Worm (Caenorhabditis elegans): ENCODE measurements around the gene C02B10.6.

The C02B10.6 gene

DNA sequence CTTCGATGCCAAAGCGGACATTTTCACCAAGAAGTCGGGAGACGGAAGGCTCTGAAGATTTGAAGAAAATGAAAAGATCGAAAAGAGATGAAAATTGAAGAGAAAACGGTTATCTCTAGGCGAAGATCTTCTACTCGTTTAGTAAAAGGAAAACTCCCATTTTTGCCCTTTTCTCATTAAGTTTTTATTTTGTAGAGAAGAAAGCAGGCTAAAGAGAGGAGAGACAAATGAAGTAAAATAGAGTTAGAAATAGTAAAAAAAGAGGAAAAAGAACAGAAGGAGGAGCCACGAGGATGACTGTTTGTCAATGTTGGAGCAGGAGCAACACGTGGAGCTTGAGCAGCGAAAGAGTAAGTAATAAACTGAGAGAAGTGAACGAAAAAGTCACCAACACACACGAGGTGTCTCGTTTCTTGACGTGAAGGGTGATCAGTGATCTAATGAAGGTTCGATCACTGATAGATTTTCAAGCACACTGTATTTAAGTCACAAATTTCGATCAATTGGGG is 18.2 kb downstream of the C02B10.6 start, which contains the start of gene ivd-1 (continued):
- TF ChIP-seq dsc-1 (tag; optimal IDR thresholded peaks at IDR 0.05) (no peak), hpl-2 (GFP tag; optimal IDR thresholded peaks at IDR 0.05) (no peak), pax-3 (tag; optimal IDR thresholded peaks at IDR 0.05) (no peak), swsn-7 (tag; optimal IDR thresholded peaks at IDR 0.05) (no peak), ama-1 (optimal IDR thresholded peaks at IDR 0.05) (no peak), mab-9 (GFP tag; IDR thresholded peaks at IDR 0.05) (no peak), ztf-4 (tag; optimal IDR thresholded peaks at IDR 0.05) (no peak), snu-23 (GFP tag; optimal IDR thresholded peaks at IDR 0.05) (peak; percentile 31), C04F5.9 (tag; optimal IDR thresholded peaks at IDR 0.05) (no peak)

ce11 chrIV:5089795-5090528 is 19.3 kb downstream of the C02B10.6 start:
- TF ChIP-seq nhr-90 (tag; optimal IDR thresholded peaks at IDR 0.05; ENCODE audit: poor library complexity) (peak; percentile 60), F16B12.6 (tag; optimal IDR thresholded peaks at IDR 0.05) (peak; percentile 72), nhr-47 (tag; optimal IDR thresholded peaks at IDR 0.05) (peak; percentile 47), efl-1 (optimal IDR thresholded peaks at IDR 0.05) (peak in 1 of 2 experiments; percentile 20), efl-1 (GFP tag; optimal IDR thresholded peaks at IDR 0.05 in 1 of 2) (peak in 1 of 2 experiments; percentile 89), C16A3.4 (tag; optimal IDR thresholded peaks at IDR 0.05) (peak; percentile 23), snu-23 (GFP tag; optimal IDR thresholded peaks at IDR 0.05) (peak; percentile 38), lsy-2 (tag; optimal IDR thresholded peaks at IDR 0.05) (peak; percentile 66 to 96), grh-1 (GFP tag; IDR thresholded peaks at IDR 0.05) (peak; percentile 36; the same call in 1 of the 2 replicates), nhr-20 (tag; optimal IDR thresholded peaks at IDR 0.05) (peak; percentile 29), dpl-1 (GFP tag; optimal IDR thresholded peaks at IDR 0.05) (peak in 2 of 3 experiments; percentile 13 to 29), isw-1 (GFP tag; IDR thresholded peaks at IDR 0.05) (peak; percentile 28), lir-3 (tag; optimal IDR thresholded peaks at IDR 0.05; ENCODE audit: poor library complexity) (peak; percentile 7), nhr-85 (tag) (peak; percentile 54), tbx-2 (tag; optimal IDR thresholded peaks at IDR 0.05) (peak; percentile 25), mab-9 (GFP tag; IDR thresholded peaks at IDR 0.05) (0 out of 2 replicates have a peak, but pooled peaks have one; percentile 20), nhr-19 (GFP tag; conservative IDR thresholded peaks at IDR 0.05) (peak; percentile 53), swsn-7 (tag; optimal IDR thresholded peaks at IDR 0.05) (peak; percentile 45), blmp-1 (tag; optimal IDR thresholded peaks at IDR 0.05) (peak; percentile 63), elt-3 (tag; optimal IDR thresholded peaks at IDR 0.05) (peak in 1 of 6 experiments; percentile 52), nhr-71 (tag; optimal IDR thresholded peaks at IDR 0.05) (peak; percentile 36), elt-2 (tag; optimal IDR thresholded peaks at IDR 0.05) (peak; percentile 68), lin-35 (GFP tag; optimal IDR thresholded peaks at IDR 0.05) (peak in 1 of 2 experiments; percentile 19), jun-1 (tag; optimal IDR thresholded peaks at IDR 0.05) (peak; percentile 13), xbp-1 (tag; optimal IDR thresholded peaks at IDR 0.05) (peak; percentile 14), lin-14 (GFP tag; optimal IDR thresholded peaks at IDR 0.05) (peak; percentile 15)

DNA sequence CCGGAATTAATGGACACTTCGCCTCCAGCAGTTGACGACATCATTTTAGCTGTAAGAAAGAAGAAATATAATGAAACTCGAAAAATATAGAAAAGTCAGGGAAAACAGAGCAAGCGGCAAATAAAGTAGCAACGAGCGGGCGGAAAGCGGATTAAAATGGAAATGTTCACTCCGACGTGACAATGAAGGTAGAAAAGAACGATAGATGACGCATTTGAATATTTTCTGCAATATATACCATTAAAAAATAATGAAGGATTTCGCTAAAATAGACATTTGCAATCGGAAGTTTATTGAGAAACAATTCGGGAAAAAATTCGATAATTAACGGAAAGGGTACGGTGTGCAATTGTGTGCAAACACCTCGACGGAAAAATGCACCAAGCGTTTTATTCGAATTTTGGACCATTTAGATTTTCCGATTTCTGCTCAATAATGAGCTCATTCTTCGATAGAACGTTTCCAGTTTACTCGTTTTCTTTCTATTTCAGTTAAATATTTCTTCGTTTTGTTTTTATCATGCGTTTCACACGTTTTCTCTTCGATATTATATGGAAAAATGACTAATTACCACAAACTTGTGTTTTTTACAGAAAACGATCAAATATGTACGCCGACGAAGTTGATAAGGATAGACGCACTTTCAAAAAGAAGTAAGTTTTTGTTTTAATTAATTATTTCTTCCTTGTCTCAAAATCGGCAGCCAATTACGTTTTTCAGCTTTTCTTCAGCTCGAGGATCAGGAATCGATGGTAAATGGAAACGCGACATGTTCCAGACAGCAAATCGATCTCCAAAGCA is 20.5 kb downstream of the C02B10.6 start, which contains the start of the genes snpn-1 and C02B10.4:
snpn-1 (minus strand) TSS at position 51 of the 801 bp plus-strand sequence.
C02B10.4 (plus strand) TSS at position 594 of the 801 bp plus-strand sequence.
- TF ChIP-seq efl-1 (optimal IDR thresholded peaks at IDR 0.05) (peak; percentile 57 to 64), efl-1 (GFP tag; optimal IDR thresholded peaks at IDR 0.05 in 1 of 2) (peak; percentile 71 to 97), F16B12.6 (tag; optimal IDR thresholded peaks at IDR 0.05) (peak; percentile 92), lin-13 (GFP tag; optimal IDR thresholded peaks at IDR 0.05) (peak; percentile 23), ztf-4 (tag; optimal IDR thresholded peaks at IDR 0.05) (no peak), snu-23 (GFP tag; optimal IDR thresholded peaks at IDR 0.05) (peak; percentile 77), nhr-237 (tag; optimal IDR thresholded peaks at IDR 0.05) (no peak), unc-30 (tag; optimal IDR thresholded peaks at IDR 0.05) (no peak), nhr-11 (tag; optimal IDR thresholded peaks at IDR 0.05) (no peak), pax-3 (tag; optimal IDR thresholded peaks at IDR 0.05) (no peak), ets-5 (GFP tag; IDR thresholded peaks at IDR 0.05) (no peak), ces-1 (GFP tag; optimal IDR thresholded peaks at IDR 0.05) (no peak), sup-37 (GFP tag; optimal IDR thresholded peaks at IDR 0.05) (no peak), ztf-11 (tag; optimal IDR thresholded peaks at IDR 0.05) (no peak), unc-98 (GFP tag; IDR thresholded peaks at IDR 0.05) (no peak), aha-1 (tag; optimal IDR thresholded peaks at IDR 0.05) (no peak), unc-130 (tag; optimal IDR thresholded peaks at IDR 0.05) (peak; percentile 36), mdl-1 (tag; optimal IDR thresholded peaks at IDR 0.05) (no peak), ama-1 (optimal IDR thresholded peaks at IDR 0.05) (no peak), lin-35 (GFP tag; optimal IDR thresholded peaks at IDR 0.05) (peak; percentile 67 to 72), irx-1 (tag; optimal IDR thresholded peaks at IDR 0.05) (peak; percentile 48), ceh-90 (tag; optimal IDR thresholded peaks at IDR 0.05) (no peak)
